Worm (Caenorhabditis elegans) whole organism, L4 larva: ENCODE data around the gene R01E6.2.

Experiments used
- dve-1 ChIP-seq: sonication (generic microtip); optimal IDR thresholded peaks from 2 replicates; lab custom pipeline; 2017; ENCODE audit warnings: antibody characterized with exemption, mild to moderate bottlenecking, missing genetic modification characterization, missing compliant biosample characterization; ENCODE audit not compliant: insufficient read depth
- fos-1 ChIP-seq: fragments of 150-350 bp; optimal IDR thresholded peaks from 2 replicates; lab custom pipeline; 2014; ENCODE audit warnings: missing biosample characterization, missing genetic modification characterization
- hlh-30 ChIP-seq: sonication (generic microtip); optimal IDR thresholded peaks from 2 replicates; lab custom pipeline; 2017; ENCODE audit warnings: antibody characterized with exemption, mild to moderate bottlenecking, missing genetic modification characterization, missing compliant biosample characterization; ENCODE audit not compliant: insufficient read depth
- rbr-2 ChIP-seq: sonication (generic microtip); optimal IDR thresholded peaks from 2 replicates; lab custom pipeline; 2016; ENCODE audit warnings: missing genotype, missing genetic modification characterization, missing compliant biosample characterization

ce11 chrX:13569854-13570253 is 3.5 kb upstream of the R01E6.2 start, which contains the start of gene R01E6.7:
- TF ChIP-seq fos-1 (tag; lab: Kevin White, UChicago) (no peak), hlh-30 (tag; lab: Kevin White, UChicago) (no peak), rbr-2 (no peak), dve-1 (no peak)
